Fruit fly (Drosophila melanogaster): ENCODE data around the gene CG10472.

dm6 chr3L:6036141-6036540 lies 26.6 kb downstream of the CG10472 start:
- TF ChIP-seq CG8478 (optimal IDR thresholded peaks at IDR 0.05), result no peak
- no peak for TF ChIP-seq CTCF (optimal IDR thresholded peaks at IDR 0.05)

Data from S2 (cell line).